Worm (Caenorhabditis elegans) whole organism, early embryonic: ENCODE data around the gene ipla-3.

Source experiments
- B0310.2 ChIP-seq: sonication (generic microtip); optimal IDR thresholded peaks from 2 replicates; lab custom pipeline; 2016; ENCODE audit warnings: mild to moderate bottlenecking, missing genetic modification characterization, missing compliant biosample characterization
- F13C5.2 ChIP-seq: sonication (generic microtip); optimal IDR thresholded peaks from 2 replicates; lab custom pipeline; 2017; ENCODE audit warnings: mild to moderate bottlenecking, missing genetic modification characterization, inconsistent platforms, missing compliant biosample characterization
- aly-1 ChIP-seq: sonication (generic microtip); optimal IDR thresholded peaks from 2 replicates; lab custom pipeline; 2016; ENCODE audit warnings: missing genetic modification characterization, missing compliant biosample characterization
- ama-1 ChIP-seq: fragments of 150-350 bp; optimal IDR thresholded peaks from 2 replicates; lab custom pipeline; 2014
- ceh-13 ChIP-seq: fragments of 200-800 bp; sonication (Bioruptor generic); optimal IDR thresholded peaks from 2 replicates; lab custom pipeline; 2018; ENCODE audit warnings: mild to moderate bottlenecking, missing genetic modification characterization, missing compliant biosample characterization
- ceh-36 ChIP-seq: sonication (generic microtip); optimal IDR thresholded peaks from 2 replicates; lab custom pipeline; 2016; ENCODE audit warnings: missing genetic modification characterization, inconsistent platforms, missing compliant biosample characterization
- ets-7 ChIP-seq: sonication (generic microtip); optimal IDR thresholded peaks from 2 replicates; lab custom pipeline; 2016; ENCODE audit warnings: missing genotype, missing genetic modification characterization, missing compliant biosample characterization
- flt-1 ChIP-seq: fragments of 200-800 bp; sonication (Bioruptor generic); IDR thresholded peaks from 2 replicates; pipeline ENCODE4 v1.3.6; 2022; ENCODE audit warnings: missing genetic modification characterization, missing compliant biosample characterization
- hmbx-1 ChIP-seq: sonication (generic microtip); optimal IDR thresholded peaks from 2 replicates; lab custom pipeline; 2016; ENCODE audit warnings: mild to moderate bottlenecking, missing genetic modification characterization, missing compliant biosample characterization
- hmg-4 ChIP-seq: fragments of 200-800 bp; sonication (Bioruptor generic); optimal IDR thresholded peaks from 2 replicates; lab custom pipeline; 2018; ENCODE audit warnings: mild to moderate bottlenecking, missing genetic modification characterization, missing compliant biosample characterization
- hnd-1 ChIP-seq: sonication (generic microtip); optimal IDR thresholded peaks from 2 replicates; lab custom pipeline; 2016; ENCODE audit warnings: missing genetic modification characterization, missing compliant biosample characterization
- pes-1 ChIP-seq: fragments of 200-800 bp; sonication (Bioruptor generic); IDR thresholded peaks from 2 replicates; pipeline ENCODE4 v1.3.6; 2022; ENCODE audit warnings: missing genetic modification reagents, missing genetic modification characterization, missing compliant biosample characterization
- scrt-1 ChIP-seq: fragments of 200-800 bp; sonication (Bioruptor generic); IDR thresholded peaks from 2 replicates; pipeline ENCODE4 v1.3.6; 2022; ENCODE audit warnings: missing genetic modification characterization, missing compliant biosample characterization
- sea-1 ChIP-seq: fragments of 200-800 bp; sonication (Bioruptor generic); conservative IDR thresholded peaks from 2 replicates; pipeline ENCODE4 v1.3.6; 2022; ENCODE audit warnings: missing genetic modification characterization, missing compliant biosample characterization
- tbx-11 ChIP-seq: fragments of 200-800 bp; sonication (Bioruptor generic); IDR thresholded peaks from 2 replicates; pipeline ENCODE4 v1.3.6; 2022; ENCODE audit warnings: missing genetic modification characterization, missing compliant biosample characterization
- tbx-37 ChIP-seq: fragments of 200-800 bp; sonication (Bioruptor generic); conservative IDR thresholded peaks from 2 replicates; pipeline ENCODE4 v1.3.6; 2022; ENCODE audit warnings: missing genetic modification reagents, missing genetic modification characterization, missing compliant biosample characterization
- tra-4 ChIP-seq: sonication (generic microtip); optimal IDR thresholded peaks from 2 replicates; lab custom pipeline; 2017; ENCODE audit warnings: missing genetic modification characterization, missing compliant biosample characterization

ipla-3 gene

ce11 chrV:20763192-20763591, 34.1 kb upstream of the ipla-3 start:
- no peak for TF ChIP-seq ceh-13
- TF ChIP-seq F13C5.2, result no peak
- no peak for TF ChIP-seq ets-7 (tag; lab: Kevin White, UChicago)
- TF ChIP-seq hmbx-1 (tag; lab: Kevin White, UChicago), result no peak
- no peak for TF ChIP-seq tra-4 (tag; lab: Kevin White, UChicago)
- TF ChIP-seq sea-1 (GFP tag; lab: Robert Waterston, UW), result no peak
- TF ChIP-seq aly-1 (tag; lab: Kevin White, UChicago), result no peak
- no peak for TF ChIP-seq ama-1
- TF ChIP-seq tbx-37 (GFP tag; lab: Robert Waterston, UW), result no peak
- no peak for TF ChIP-seq hmg-4
- no peak for TF ChIP-seq ceh-36 (tag; lab: Kevin White, UChicago)

ce11 chrV:20761758-20762157, 32.7 kb upstream of the ipla-3 start:
- TF ChIP-seq sea-1 (GFP tag; lab: Robert Waterston, UW), result no peak

- TF ChIP-seq ceh-36 (tag; lab: Kevin White, UChicago), result no peak
- no peak for TF ChIP-seq ets-7 (tag; lab: Kevin White, UChicago)
- TF ChIP-seq hmg-4, result no peak
These were observed 29.0 kb upstream of the ipla-3 start for ce11 chrV:20758106-20758505.

ce11 chrV:20757255-20757654, 28.2 kb upstream of the ipla-3 start:
- TF ChIP-seq scrt-1 (GFP tag; lab: Robert Waterston, UW), result no peak
- TF ChIP-seq aly-1 (tag; lab: Kevin White, UChicago), result no peak
- no peak for TF ChIP-seq sea-1 (GFP tag; lab: Robert Waterston, UW)

- no peak for TF ChIP-seq hmg-4
- TF ChIP-seq pes-1 (GFP tag; lab: Robert Waterston, UW), result no peak
- no peak for TF ChIP-seq tbx-11 (GFP tag; lab: Robert Waterston, UW)
- TF ChIP-seq hnd-1, result no peak
- TF ChIP-seq sea-1 (GFP tag; lab: Robert Waterston, UW), result no peak
- TF ChIP-seq B0310.2 (tag; lab: Kevin White, UChicago), result no peak
- TF ChIP-seq ceh-36 (tag; lab: Kevin White, UChicago), result no peak
- no peak for TF ChIP-seq ama-1
- no peak for TF ChIP-seq scrt-1 (GFP tag; lab: Robert Waterston, UW)
- no peak for TF ChIP-seq tbx-37 (GFP tag; lab: Robert Waterston, UW)
- no peak for TF ChIP-seq aly-1 (tag; lab: Kevin White, UChicago)
- TF ChIP-seq tra-4 (tag; lab: Kevin White, UChicago), result no peak
- no peak for TF ChIP-seq ets-7 (tag; lab: Kevin White, UChicago)
- no peak for TF ChIP-seq F13C5.2
- no peak for TF ChIP-seq flt-1 (GFP tag; lab: Robert Waterston, UW)
- TF ChIP-seq hmbx-1 (tag; lab: Kevin White, UChicago), result no peak
- no peak for TF ChIP-seq ceh-13
These were observed 27.4 kb upstream of the ipla-3 start for ce11 chrV:20756385-20756996.

- TF ChIP-seq pes-1 (GFP tag; lab: Robert Waterston, UW) (no peak), flt-1 (GFP tag; lab: Robert Waterston, UW) (no peak), scrt-1 (GFP tag; lab: Robert Waterston, UW) (no peak), ceh-36 (tag; lab: Kevin White, UChicago) (no peak)
These were observed 26.4 kb upstream of the ipla-3 start for ce11 chrV:20755494-20755893.

ce11 chrV:20753838-20754503, 24.9 kb upstream of the ipla-3 start:
- TF ChIP-seq flt-1 (GFP tag; lab: Robert Waterston, UW) (no peak), B0310.2 (tag; lab: Kevin White, UChicago) (no peak)

ce11 chrV:20752609-20753102, 23.6 kb upstream of the ipla-3 start, which contains the start of gene pha-4:
Gene pha-4, plus strand, starts transcription at chrV:20753052.
- no peak for TF ChIP-seq hmg-4
- TF ChIP-seq tbx-11 (GFP tag; lab: Robert Waterston, UW), result no peak
- TF ChIP-seq flt-1 (GFP tag; lab: Robert Waterston, UW), result no peak
- TF ChIP-seq ets-7 (tag; lab: Kevin White, UChicago), result no peak
- TF ChIP-seq F13C5.2, result no peak

- no peak for TF ChIP-seq pes-1 (GFP tag; lab: Robert Waterston, UW)
- no peak for TF ChIP-seq tra-4 (tag; lab: Kevin White, UChicago)
- no peak for TF ChIP-seq ama-1
- no peak for TF ChIP-seq B0310.2 (tag; lab: Kevin White, UChicago)
- no peak for TF ChIP-seq tbx-11 (GFP tag; lab: Robert Waterston, UW)
- no peak for TF ChIP-seq sea-1 (GFP tag; lab: Robert Waterston, UW)
- TF ChIP-seq ets-7 (tag; lab: Kevin White, UChicago), result no peak
- no peak for TF ChIP-seq F13C5.2
- no peak for TF ChIP-seq hmg-4
- no peak for TF ChIP-seq ceh-36 (tag; lab: Kevin White, UChicago)
- no peak for TF ChIP-seq aly-1 (tag; lab: Kevin White, UChicago)
- no peak for TF ChIP-seq hnd-1
- TF ChIP-seq scrt-1 (GFP tag; lab: Robert Waterston, UW), result no peak
- no peak for TF ChIP-seq ceh-13
These were observed 20.0 kb upstream of the ipla-3 start for ce11 chrV:20749098-20749497.
